Worm (Caenorhabditis elegans): Measurements from ENCODE around the gene arp-6.

Gene arp-6

ce11 chrII:8059532-8059931, 22.4 kb upstream of the arp-6 start:
- TF ChIP-seq klf-2 (GFP tag; conservative IDR thresholded peaks at IDR 0.05) (no peak), tab-1 (GFP tag; IDR thresholded peaks at IDR 0.05) (no peak), T22C8.4 (GFP tag; IDR thresholded peaks at IDR 0.05) (no peak), cog-1 (tag; optimal IDR thresholded peaks at IDR 0.05) (no peak), flt-1 (GFP tag; IDR thresholded peaks at IDR 0.05) (no peak), ztf-29 (GFP tag; IDR thresholded peaks at IDR 0.05) (no peak), med-1 (GFP tag; optimal IDR thresholded peaks at IDR 0.05; ENCODE audit: insufficient read depth) (no peak), ztf-23 (GFP tag; IDR thresholded peaks at IDR 0.05) (no peak), ref-1 (GFP tag; conservative IDR thresholded peaks at IDR 0.05) (no peak)

ce11 chrII:8058769-8059168, 21.6 kb upstream of the arp-6 start, which contains the start of gene T05H10.8:
Gene T05H10.8, plus strand, starts transcription at chrII:8059069.
- TF ChIP-seq flt-1 (GFP tag; IDR thresholded peaks at IDR 0.05) (no peak), klf-2 (GFP tag; conservative IDR thresholded peaks at IDR 0.05) (no peak), ref-1 (GFP tag; conservative IDR thresholded peaks at IDR 0.05) (no peak), ztf-29 (GFP tag; IDR thresholded peaks at IDR 0.05) (no peak)

ce11 chrII:8057911-8058310, 20.8 kb upstream of the arp-6 start:
- no peak for TF ChIP-seq cog-1 (tag; optimal IDR thresholded peaks at IDR 0.05)
- TF ChIP-seq med-1 (GFP tag; optimal IDR thresholded peaks at IDR 0.05; ENCODE audit: insufficient read depth): no peak
- TF ChIP-seq ref-1 (GFP tag; conservative IDR thresholded peaks at IDR 0.05): no peak
- TF ChIP-seq flt-1 (GFP tag; IDR thresholded peaks at IDR 0.05): no peak
- TF ChIP-seq ztf-29 (GFP tag; IDR thresholded peaks at IDR 0.05): no peak
- TF ChIP-seq tab-1 (GFP tag; IDR thresholded peaks at IDR 0.05): no peak
- no peak for TF ChIP-seq klf-2 (GFP tag; conservative IDR thresholded peaks at IDR 0.05)
- TF ChIP-seq T22C8.4 (GFP tag; IDR thresholded peaks at IDR 0.05): no peak
- TF ChIP-seq ztf-23 (GFP tag; IDR thresholded peaks at IDR 0.05): no peak

- no peak for TF ChIP-seq ref-1 (GFP tag; conservative IDR thresholded peaks at IDR 0.05)
- no peak for TF ChIP-seq cog-1 (tag; optimal IDR thresholded peaks at IDR 0.05)
- no peak for TF ChIP-seq med-1 (GFP tag; optimal IDR thresholded peaks at IDR 0.05; ENCODE audit: insufficient read depth)
- no peak for TF ChIP-seq flt-1 (GFP tag; IDR thresholded peaks at IDR 0.05)
- TF ChIP-seq T22C8.4 (GFP tag; IDR thresholded peaks at IDR 0.05): no peak
- no peak for TF ChIP-seq ztf-29 (GFP tag; IDR thresholded peaks at IDR 0.05)
- TF ChIP-seq klf-2 (GFP tag; conservative IDR thresholded peaks at IDR 0.05): no peak
- TF ChIP-seq ztf-23 (GFP tag; IDR thresholded peaks at IDR 0.05): no peak
- TF ChIP-seq tab-1 (GFP tag; IDR thresholded peaks at IDR 0.05): no peak
Observed at ce11 chrII:8052850-8053249, 15.7 kb upstream of the arp-6 start, which contains the start of gene T05H10.4. Gene T05H10.4, plus strand, starts transcription at chrII:8053150.

- no peak for TF ChIP-seq T22C8.4 (GFP tag; IDR thresholded peaks at IDR 0.05)
- no peak for TF ChIP-seq cog-1 (tag; optimal IDR thresholded peaks at IDR 0.05)
- TF ChIP-seq flt-1 (GFP tag; IDR thresholded peaks at IDR 0.05): no peak
- TF ChIP-seq tab-1 (GFP tag; IDR thresholded peaks at IDR 0.05): no peak
- TF ChIP-seq ztf-23 (GFP tag; IDR thresholded peaks at IDR 0.05): no peak
- no peak for TF ChIP-seq klf-2 (GFP tag; conservative IDR thresholded peaks at IDR 0.05)
Observed at ce11 chrII:8052172-8052571, 15.0 kb upstream of the arp-6 start.

- no peak for TF ChIP-seq ztf-29 (GFP tag; IDR thresholded peaks at IDR 0.05)
- no peak for TF ChIP-seq klf-2 (GFP tag; conservative IDR thresholded peaks at IDR 0.05)
- TF ChIP-seq ztf-23 (GFP tag; IDR thresholded peaks at IDR 0.05): no peak
- no peak for TF ChIP-seq T22C8.4 (GFP tag; IDR thresholded peaks at IDR 0.05)
- TF ChIP-seq med-1 (GFP tag; optimal IDR thresholded peaks at IDR 0.05; ENCODE audit: insufficient read depth): no peak
- TF ChIP-seq tab-1 (GFP tag; IDR thresholded peaks at IDR 0.05): no peak
- no peak for TF ChIP-seq cog-1 (tag; optimal IDR thresholded peaks at IDR 0.05)
- TF ChIP-seq ref-1 (GFP tag; conservative IDR thresholded peaks at IDR 0.05): no peak
- no peak for TF ChIP-seq flt-1 (GFP tag; IDR thresholded peaks at IDR 0.05)
Observed at ce11 chrII:8051330-8051729, 14.2 kb upstream of the arp-6 start.

- no peak for TF ChIP-seq med-1 (GFP tag; optimal IDR thresholded peaks at IDR 0.05; ENCODE audit: insufficient read depth)
- no peak for TF ChIP-seq flt-1 (GFP tag; IDR thresholded peaks at IDR 0.05)
- TF ChIP-seq klf-2 (GFP tag; conservative IDR thresholded peaks at IDR 0.05): no peak
- TF ChIP-seq cog-1 (tag; optimal IDR thresholded peaks at IDR 0.05): no peak
- no peak for TF ChIP-seq T22C8.4 (GFP tag; IDR thresholded peaks at IDR 0.05)
- TF ChIP-seq ztf-29 (GFP tag; IDR thresholded peaks at IDR 0.05): no peak
- TF ChIP-seq tab-1 (GFP tag; IDR thresholded peaks at IDR 0.05): no peak
- TF ChIP-seq ztf-23 (GFP tag; IDR thresholded peaks at IDR 0.05): no peak
- TF ChIP-seq ref-1 (GFP tag; conservative IDR thresholded peaks at IDR 0.05): no peak
Observed at ce11 chrII:8050477-8050876, 13.3 kb upstream of the arp-6 start, which contains the start of gene mtre-1. Gene mtre-1, minus strand, starts transcription at chrII:8050577.

ce11 chrII:8047264-8047663, 10.1 kb upstream of the arp-6 start, which contains the start of gene apn-1:
Gene apn-1, plus strand, starts transcription at chrII:8047564.
- no peak for TF ChIP-seq T22C8.4 (GFP tag; IDR thresholded peaks at IDR 0.05)
- no peak for TF ChIP-seq cog-1 (tag; optimal IDR thresholded peaks at IDR 0.05)
- TF ChIP-seq ztf-23 (GFP tag; IDR thresholded peaks at IDR 0.05): no peak
- TF ChIP-seq ztf-29 (GFP tag; IDR thresholded peaks at IDR 0.05): no peak
- TF ChIP-seq tab-1 (GFP tag; IDR thresholded peaks at IDR 0.05): no peak
- no peak for TF ChIP-seq ref-1 (GFP tag; conservative IDR thresholded peaks at IDR 0.05)
- TF ChIP-seq flt-1 (GFP tag; IDR thresholded peaks at IDR 0.05): no peak

ce11 chrII:8042289-8042688, 5.1 kb upstream of the arp-6 start, which contains the start of gene T05H10.1:
Gene T05H10.1, plus strand, starts transcription at chrII:8042589.
- TF ChIP-seq T22C8.4 (GFP tag; IDR thresholded peaks at IDR 0.05) (no peak), flt-1 (GFP tag; IDR thresholded peaks at IDR 0.05) (no peak), klf-2 (GFP tag; conservative IDR thresholded peaks at IDR 0.05) (no peak), tab-1 (GFP tag; IDR thresholded peaks at IDR 0.05) (no peak), ref-1 (GFP tag; conservative IDR thresholded peaks at IDR 0.05) (no peak), cog-1 (tag; optimal IDR thresholded peaks at IDR 0.05) (no peak)

- TF ChIP-seq ztf-29 (GFP tag; IDR thresholded peaks at IDR 0.05) (no peak), med-1 (GFP tag; optimal IDR thresholded peaks at IDR 0.05; ENCODE audit: insufficient read depth) (no peak), tab-1 (GFP tag; IDR thresholded peaks at IDR 0.05) (no peak), flt-1 (GFP tag; IDR thresholded peaks at IDR 0.05) (no peak), cog-1 (tag; optimal IDR thresholded peaks at IDR 0.05) (no peak), T22C8.4 (GFP tag; IDR thresholded peaks at IDR 0.05) (no peak), klf-2 (GFP tag; conservative IDR thresholded peaks at IDR 0.05) (no peak), ztf-23 (GFP tag; IDR thresholded peaks at IDR 0.05) (no peak)
Observed at ce11 chrII:8041642-8042041, 4.5 kb upstream of the arp-6 start.

Measured in whole organism, midembryonic.